Fruit fly (Drosophila melanogaster): ENCODE data around the gene CG4119.

The CG4119 gene

DNA sequence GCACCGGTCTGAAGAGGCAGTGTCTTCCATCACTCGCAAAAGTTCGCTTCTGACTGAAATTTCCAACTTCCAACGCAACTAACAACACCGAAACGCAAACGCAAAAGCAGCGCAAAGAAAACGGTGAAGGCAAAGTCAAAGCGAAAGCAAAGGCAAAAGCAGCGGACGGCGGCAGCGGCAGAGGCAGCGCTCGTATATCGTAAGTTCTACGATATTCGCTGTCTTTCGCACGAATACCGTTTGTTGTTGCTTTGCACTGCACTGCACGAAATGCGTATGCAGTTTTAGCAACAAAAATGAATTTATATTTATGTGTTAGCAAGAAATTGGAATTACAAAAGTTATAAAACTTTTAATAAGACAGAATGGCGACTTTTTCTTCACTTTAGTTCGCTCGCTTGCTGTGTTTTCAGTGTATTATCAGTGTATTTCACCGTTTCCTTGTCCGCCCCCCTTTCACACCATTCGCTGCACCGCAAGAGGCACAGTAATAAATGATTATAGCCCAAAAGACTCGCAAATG lies 17.4 kb upstream of the CG4119 start, which contains the start of gene OtopLa (continued):
- TF ChIP-seq Hand (GFP tag; optimal IDR thresholded peaks at IDR 0.05) (peak; percentile 66), CG13296 (GFP tag; optimal IDR thresholded peaks at IDR 0.05) (peak; percentile 72), CG3847 (GFP tag; IDR thresholded peaks at IDR 0.05) (peak; percentile 75), mam (GFP tag; optimal IDR thresholded peaks at IDR 0.05) (peak; percentile 85), CG10654 (GFP tag; optimal IDR thresholded peaks at IDR 0.05) (peak; percentile 73), MBD-R2 (GFP tag; IDR thresholded peaks at IDR 0.05) (peak; percentile 47; the same call in 1 of the 2 replicates), vvl (GFP tag; IDR thresholded peaks at IDR 0.05) (peak; percentile 94), yki (optimal IDR thresholded peaks at IDR 0.05) (no peak), bcd (GFP tag; optimal IDR thresholded peaks at IDR 0.05) (peak; percentile 76), zf30C (GFP tag; optimal IDR thresholded peaks at IDR 0.05) (peak; percentile 74), CG1832 (GFP tag; optimal IDR thresholded peaks at IDR 0.05) (no peak), inv (GFP tag; IDR thresholded peaks at IDR 0.05; ENCODE audit: partially characterized antibody) (no peak), CTCF (GFP tag; optimal IDR thresholded peaks at IDR 0.05) (peak; percentile 52), CG7839 (tag; optimal IDR thresholded peaks at IDR 0.05) (peak; percentile 89), tin (GFP tag; optimal IDR thresholded peaks at IDR 0.05) (peak; percentile 84), CG14860 (GFP tag; IDR thresholded peaks at IDR 0.05; ENCODE audit: partially characterized antibody) (no peak), grn (GFP tag; optimal IDR thresholded peaks at IDR 0.05) (no peak), jumu (GFP tag; optimal IDR thresholded peaks at IDR 0.05) (peak; percentile 80), sens-2 (GFP tag; IDR thresholded peaks at IDR 0.05) (peak; percentile 82), CG11560 (tag; IDR thresholded peaks at IDR 0.05) (0 out of 3 replicates have a peak, but pooled peaks have one; percentile 63), Neu2 (GFP tag; optimal IDR thresholded peaks at IDR 0.05; ENCODE audit: borderline replicate concordance) (no peak), Hr51 (GFP tag; optimal IDR thresholded peaks at IDR 0.05) (peak; percentile 58 to 82), CG10462 (GFP tag; optimal IDR thresholded peaks at IDR 0.05) (peak; percentile 63), NC2α (GFP tag; optimal IDR thresholded peaks at IDR 0.05) (peak; percentile 44), tio (GFP tag; optimal IDR thresholded peaks at IDR 0.05) (peak; percentile 64), ttk (GFP tag; IDR thresholded peaks at IDR 0.05) (peak; percentile 89), CG6854 (GFP tag; optimal IDR thresholded peaks at IDR 0.05) (peak; percentile 67), slou (GFP tag; optimal IDR thresholded peaks at IDR 0.05) (peak; percentile 73), bigmax (GFP tag; optimal IDR thresholded peaks at IDR 0.05) (no peak), ind (GFP tag; optimal IDR thresholded peaks at IDR 0.05) (peak; percentile 81), CG8089 (GFP tag; optimal IDR thresholded peaks at IDR 0.05) (peak; percentile 76), CG17186 (GFP tag; optimal IDR thresholded peaks at IDR 0.05) (peak; percentile 24), gro (GFP tag; optimal IDR thresholded peaks at IDR 0.05) (peak; percentile 78), CG6683 (GFP tag; optimal IDR thresholded peaks at IDR 0.05) (peak; percentile 72), CG5180 (GFP tag; optimal IDR thresholded peaks at IDR 0.05) (peak; percentile 68), sr (GFP tag; IDR thresholded peaks at IDR 0.05) (peak; percentile 49; the same call in 1 of the 3 replicates), CG10274 (GFP tag; optimal IDR thresholded peaks at IDR 0.05) (peak; percentile 35), ab (GFP tag; optimal IDR thresholded peaks at IDR 0.05) (peak; percentile 31), CG12104 (GFP tag; optimal IDR thresholded peaks at IDR 0.05) (peak; percentile 65), CG16815 (GFP tag; optimal IDR thresholded peaks at IDR 0.05) (peak; percentile 56), Ssrp (tag; optimal IDR thresholded peaks at IDR 0.05) (peak; percentile 87), trem (tag; optimal IDR thresholded peaks at IDR 0.05) (peak; percentile 70), otp (GFP tag; IDR thresholded peaks at IDR 0.05) (peak; percentile 87), CG4328 (GFP tag; optimal IDR thresholded peaks at IDR 0.05) (peak; percentile 26), CG2875 (GFP tag; optimal IDR thresholded peaks at IDR 0.05) (peak; percentile 84), gcm (GFP tag; optimal IDR thresholded peaks at IDR 0.05) (peak; percentile 72), Trl (optimal IDR thresholded peaks at IDR 0.05) (no peak), Trl (GFP tag; optimal IDR thresholded peaks at IDR 0.05) (peak; percentile 88), Eip74EF (GFP tag; optimal IDR thresholded peaks at IDR 0.05) (peak in 1 of 2 experiments; percentile 80), CG6813 (GFP tag; optimal IDR thresholded peaks at IDR 0.05) (peak; percentile 80), scrt (GFP tag; optimal IDR thresholded peaks at IDR 0.05) (peak; percentile 64)

All from whole organism, embryonic.